Fruit fly (Drosophila melanogaster) whole organism: Measurements from ENCODE around the gene senju.

Experiments used
- Dll ChIP-seq: fragments of >200 bp; optimal IDR thresholded peaks from 2 replicates; lab custom pipeline; 2017
- psq ChIP-seq: fragments of >200 bp; optimal IDR thresholded peaks from 2 replicates; lab custom pipeline; 2017

dm6 chr2L:5007256-5007655, 45.4 kb upstream of the senju start:
- no peak for TF ChIP-seq psq (lab: Kevin White, UChicago)
- no peak for TF ChIP-seq Dll (lab: Kevin White, UChicago)
